Fruit fly (Drosophila melanogaster) S2 (cell line): ENCODE measurements around the gene CG3168.

ENCODE experiments used
- CG8478 ChIP-seq: fragments of >200 bp; optimal IDR thresholded peaks from 2 replicates; lab custom pipeline; 2018
- CTCF ChIP-seq, 2 experiments: fragments of >200 bp; optimal IDR thresholded peaks; 2 replicates each; lab custom pipeline; 2018

CG3168 gene

dm6 chrX:6743192-6743591 lies 3.4 kb upstream of the CG3168 start:
- TF ChIP-seq CTCF (optimal IDR thresholded peaks at IDR 0.05; lab: Kevin White, UChicago) (no peak), CG8478 (lab: Kevin White, UChicago) (no peak)

DNA sequence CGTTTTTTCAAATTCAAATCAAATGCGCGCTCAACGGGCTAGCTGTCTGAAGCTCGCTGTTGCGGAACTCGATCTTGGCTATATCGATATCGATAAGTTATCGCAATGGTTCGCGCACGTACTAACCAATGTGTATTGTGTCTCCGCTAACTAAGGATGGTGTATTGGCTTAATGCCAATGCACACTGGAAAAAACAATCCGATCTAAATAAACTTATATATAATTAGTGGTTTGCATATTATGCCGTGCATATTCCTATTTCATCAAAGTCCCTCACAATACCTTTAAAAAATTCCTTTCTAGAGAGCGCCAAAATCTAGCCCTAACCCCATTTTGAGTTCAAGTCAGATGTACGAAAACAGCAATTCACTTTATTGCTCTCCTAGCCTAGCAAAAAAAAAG lies 1.4 kb upstream of the CG3168 start:
- TF ChIP-seq CTCF (optimal IDR thresholded peaks at IDR 0.05; lab: Kevin White, UChicago) (peak; percentile 65 to 70), CG8478 (lab: Kevin White, UChicago) (no peak)

DNA sequence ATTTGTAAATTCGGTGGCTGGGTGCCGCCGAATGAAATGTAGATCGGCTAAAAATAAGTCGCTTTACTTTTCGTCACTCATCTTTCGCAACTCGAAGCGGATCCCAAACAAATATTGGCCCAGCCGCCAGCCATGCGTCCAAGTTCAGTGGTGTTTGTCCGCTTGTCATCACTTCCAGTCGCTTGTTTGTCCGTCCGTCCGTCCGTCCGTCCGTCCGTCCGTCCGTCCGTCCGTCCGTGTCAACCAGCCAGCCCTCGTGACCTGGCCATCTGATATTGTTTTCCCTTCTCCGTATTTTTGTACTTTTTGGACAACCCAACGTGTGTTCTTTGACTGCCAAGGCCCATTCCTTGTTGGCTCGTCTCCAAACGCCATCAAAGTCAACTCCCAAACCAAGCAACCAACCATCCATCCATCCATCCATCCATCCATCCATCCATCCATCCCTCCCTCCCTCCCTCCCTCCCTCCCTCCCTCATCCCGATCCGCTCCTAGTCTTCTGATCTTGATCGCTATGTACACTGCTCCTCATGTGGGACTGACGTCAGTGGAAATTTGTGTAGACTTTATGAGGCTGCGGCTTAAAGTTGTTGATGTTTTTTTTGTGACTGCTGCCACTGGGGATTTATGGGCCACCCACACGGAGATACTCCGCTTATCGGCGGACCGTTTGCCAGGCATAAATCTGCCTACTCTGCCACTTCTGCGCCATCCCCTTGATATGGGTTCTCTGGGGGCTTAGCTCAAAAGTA lies 6.3 kb downstream of the CG3168 start:
- no peak for TF ChIP-seq CG8478 (lab: Kevin White, UChicago)
- TF ChIP-seq CTCF (optimal IDR thresholded peaks at IDR 0.05; lab: Kevin White, UChicago), result no peak

- TF ChIP-seq CG8478 (lab: Kevin White, UChicago) (no peak), CTCF (optimal IDR thresholded peaks at IDR 0.05; lab: Kevin White, UChicago) (no peak)
Measured at dm6 chrX:6730600-6731259, 9.1 kb downstream of the CG3168 start.

DNA sequence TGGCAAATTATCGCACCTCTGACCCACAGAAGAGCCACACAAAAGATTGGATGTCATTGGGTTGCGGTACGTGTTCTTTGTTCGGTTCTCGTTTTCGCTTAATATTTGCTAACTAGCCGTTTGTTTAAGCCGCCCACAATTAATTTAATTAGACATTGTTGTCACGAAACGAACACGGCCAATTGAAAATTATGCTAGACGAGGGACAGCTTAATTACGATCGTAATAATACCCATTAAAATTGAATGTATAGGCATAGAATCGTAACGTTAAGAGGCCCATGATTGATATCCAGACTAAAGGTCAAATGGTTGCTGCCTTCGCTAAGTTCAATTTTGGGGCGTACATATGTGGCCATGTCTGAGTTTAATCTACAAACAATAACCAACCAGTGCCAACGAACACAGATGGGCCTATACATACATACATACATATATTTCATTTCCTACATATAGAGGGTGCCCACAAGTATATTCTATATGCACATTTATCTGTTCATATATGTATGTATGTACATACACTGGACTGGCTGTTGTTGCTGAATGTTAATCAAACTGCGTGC lies 11.1 kb downstream of the CG3168 start:
- TF ChIP-seq CG8478 (lab: Kevin White, UChicago) (no peak), CTCF (optimal IDR thresholded peaks at IDR 0.05; lab: Kevin White, UChicago) (peak; percentile 82 to 87)

- TF ChIP-seq CG8478 (lab: Kevin White, UChicago) (no peak), CTCF (optimal IDR thresholded peaks at IDR 0.05; lab: Kevin White, UChicago) (no peak)
Measured at dm6 chrX:6726758-6727490, 12.9 kb downstream of the CG3168 start.

dm6 chrX:6724904-6725505 lies 14.8 kb downstream of the CG3168 start:
- TF ChIP-seq CTCF (optimal IDR thresholded peaks at IDR 0.05; lab: Kevin White, UChicago), result no peak
- no peak for TF ChIP-seq CG8478 (lab: Kevin White, UChicago)

DNA sequence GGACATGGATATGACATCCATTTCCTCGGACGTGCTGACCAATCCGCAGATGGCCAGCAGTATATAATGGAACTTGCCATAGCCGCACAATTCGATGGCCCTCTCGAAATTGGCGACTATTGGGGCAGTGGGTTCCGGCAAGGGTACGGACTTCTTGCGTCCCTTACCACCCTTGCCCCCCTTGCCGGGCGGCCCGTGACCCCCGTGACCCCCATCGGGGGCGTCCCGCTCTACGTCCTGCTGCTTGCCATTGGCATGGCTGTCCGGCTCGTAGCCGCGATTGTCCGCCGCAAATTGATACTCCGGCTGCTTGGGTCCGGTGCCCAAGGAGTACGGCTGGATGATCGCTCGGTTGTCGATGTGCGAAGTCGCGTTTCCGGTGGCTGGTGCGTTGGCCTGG lies 16.2 kb downstream of the CG3168 start:
- TF ChIP-seq CG8478 (lab: Kevin White, UChicago) (no peak), CTCF (optimal IDR thresholded peaks at IDR 0.05; lab: Kevin White, UChicago) (no peak)

DNA sequence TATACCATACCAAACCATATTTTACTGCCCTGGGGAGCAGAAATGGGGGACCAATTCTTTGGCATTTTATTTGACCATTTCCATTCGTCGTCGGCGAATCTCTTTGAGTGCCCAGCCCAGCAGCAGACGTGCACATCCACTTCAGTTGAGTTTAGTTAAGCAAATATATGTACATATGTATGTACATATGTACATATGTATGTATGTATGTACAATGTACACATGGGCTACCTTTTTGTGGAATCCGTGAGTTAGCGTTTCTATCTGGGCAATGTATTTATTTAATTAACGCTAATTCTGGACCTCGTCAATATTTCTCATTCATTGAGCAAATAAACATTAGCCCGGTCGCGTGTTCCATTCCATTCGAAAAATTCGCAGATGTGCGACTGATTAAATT lies 19.8 kb downstream of the CG3168 start:
- TF ChIP-seq CTCF (optimal IDR thresholded peaks at IDR 0.05; lab: Kevin White, UChicago) (no peak), CG8478 (lab: Kevin White, UChicago) (no peak)

dm6 chrX:6719259-6719658 lies 20.5 kb downstream of the CG3168 start:
- TF ChIP-seq CTCF (optimal IDR thresholded peaks at IDR 0.05; lab: Kevin White, UChicago), result no peak
- TF ChIP-seq CG8478 (lab: Kevin White, UChicago), result no peak

- TF ChIP-seq CG8478 (lab: Kevin White, UChicago) (no peak), CTCF (optimal IDR thresholded peaks at IDR 0.05; lab: Kevin White, UChicago) (no peak)
Measured at dm6 chrX:6716170-6716569, 23.6 kb downstream of the CG3168 start.

DNA sequence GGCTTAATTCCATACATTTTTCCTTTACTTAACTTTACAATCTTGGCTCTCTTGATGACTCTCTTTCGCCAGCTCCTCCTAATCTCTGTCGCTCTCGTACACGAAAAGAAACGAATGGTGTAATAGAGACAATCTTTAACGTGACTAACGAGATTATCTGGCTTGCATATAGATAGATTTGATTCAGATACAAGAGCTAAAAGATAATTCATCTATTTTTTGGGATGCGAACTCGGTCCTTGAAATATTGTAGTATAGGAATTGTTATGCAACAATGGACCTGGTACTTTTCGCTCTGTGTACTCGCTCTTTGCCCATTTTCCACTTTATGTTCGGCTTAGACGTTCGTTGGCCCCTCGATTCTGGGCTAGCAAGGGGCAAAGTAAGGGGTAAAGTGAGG lies 28.5 kb downstream of the CG3168 start:
- TF ChIP-seq CTCF (optimal IDR thresholded peaks at IDR 0.05; lab: Kevin White, UChicago) (no peak), CG8478 (lab: Kevin White, UChicago) (no peak)

DNA sequence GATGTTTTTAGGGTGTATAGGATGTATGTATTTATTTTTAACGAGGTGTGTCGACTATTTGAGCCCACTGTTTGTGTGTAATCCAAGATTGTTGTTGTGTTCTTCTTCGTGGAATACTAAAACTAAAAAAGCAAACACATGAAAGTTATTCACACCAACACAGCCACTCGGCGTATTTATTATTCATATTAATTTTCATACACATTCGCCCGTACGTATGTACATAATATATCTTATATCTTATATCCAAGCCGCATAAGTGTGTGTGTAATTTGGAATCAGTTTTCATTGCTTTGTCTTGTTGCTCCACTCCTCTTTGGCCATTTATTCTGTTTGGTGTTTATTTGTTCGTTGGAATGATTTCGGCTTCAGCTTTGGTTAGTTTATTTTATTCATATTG lies 29.1 kb downstream of the CG3168 start:
- TF ChIP-seq CTCF (optimal IDR thresholded peaks at IDR 0.05; lab: Kevin White, UChicago) (no peak), CG8478 (lab: Kevin White, UChicago) (no peak)

dm6 chrX:6710258-6710657 lies 29.5 kb downstream of the CG3168 start:
- TF ChIP-seq CG8478 (lab: Kevin White, UChicago) (no peak), CTCF (optimal IDR thresholded peaks at IDR 0.05; lab: Kevin White, UChicago) (no peak)
